Fruit fly (Drosophila melanogaster) whole organism, embryonic: Measurements from ENCODE around the gene raw.

Source experiments
- CG10462 ChIP-seq: fragments of 200-800 bp; sonication (Bioruptor generic); optimal IDR thresholded peaks from 2 replicates; lab custom pipeline; 2016; ENCODE audit warnings: missing biosample characterization, missing genetic modification characterization
- CG10654 ChIP-seq: fragments of 200-800 bp; sonication (Bioruptor generic); optimal IDR thresholded peaks from 2 replicates; lab custom pipeline; 2016; ENCODE audit warnings: missing biosample characterization, missing genetic modification characterization
- CG11456 ChIP-seq: fragments of 200-800 bp; sonication (Bioruptor generic); IDR thresholded peaks from 3 replicates; pipeline ENCODE4 v1.3.6; 2022; ENCODE audit warnings: missing biosample characterization, missing genetic modification characterization
- CG11504 ChIP-seq: fragments of 200-800 bp; sonication (Bioruptor generic); optimal IDR thresholded peaks from 3 replicates; lab custom pipeline; 2019; ENCODE audit warnings: missing biosample characterization, mild to moderate bottlenecking, missing genetic modification characterization, moderate library complexity
- CG12104 ChIP-seq: fragments of 200-800 bp; sonication (Bioruptor generic); optimal IDR thresholded peaks from 3 replicates; lab custom pipeline; 2016; ENCODE audit warnings: missing biosample characterization, missing genetic modification characterization
- CG1233 ChIP-seq: fragments of 200-800 bp; sonication (Bioruptor generic); optimal IDR thresholded peaks from 4 replicates; lab custom pipeline; 2018; ENCODE audit warnings: missing biosample characterization, mild to moderate bottlenecking, missing genetic modification characterization
- CG14014 ChIP-seq: fragments of 200-800 bp; sonication (Bioruptor generic); IDR thresholded peaks from 2 replicates; pipeline ENCODE4 v1.3.6; 2022; ENCODE audit warnings: missing biosample characterization, missing genetic modification characterization
- CG1529 ChIP-seq: fragments of 200-800 bp; sonication (Bioruptor generic); optimal IDR thresholded peaks from 3 replicates; lab custom pipeline; 2018; ENCODE audit warnings: missing biosample characterization, missing genetic modification characterization
- CG17385 ChIP-seq: fragments of 200-800 bp; sonication (Bioruptor generic); optimal IDR thresholded peaks from 3 replicates; lab custom pipeline; 2018; ENCODE audit warnings: missing biosample characterization, mild to moderate bottlenecking, missing genetic modification characterization
- CG17568 ChIP-seq: fragments of 200-800 bp; sonication (Bioruptor generic); optimal IDR thresholded peaks from 2 replicates; lab custom pipeline; 2018; ENCODE audit warnings: missing biosample characterization, mild to moderate bottlenecking, missing genetic modification characterization, moderate library complexity
- CG18011 ChIP-seq: fragments of 200-800 bp; sonication (Bioruptor generic); optimal IDR thresholded peaks from 2 replicates; lab custom pipeline; 2017; ENCODE audit warnings: missing biosample characterization, missing genetic modification characterization, mild to moderate bottlenecking, moderate library complexity, missing genotype
- CG18599 ChIP-seq: fragments of 200-800 bp; sonication (Bioruptor generic); optimal IDR thresholded peaks from 3 replicates; lab custom pipeline; 2017; ENCODE audit warnings: missing biosample characterization, missing genetic modification characterization, mild to moderate bottlenecking, moderate library complexity, missing genetic modification reagents
- CG2199 ChIP-seq: fragments of 200-800 bp; sonication (Bioruptor generic); IDR thresholded peaks from 3 replicates; pipeline ENCODE4 v1.3.6; 2022; ENCODE audit warnings: missing biosample characterization, missing genetic modification characterization
- CG42726 ChIP-seq: fragments of 200-800 bp; sonication (Bioruptor generic); IDR thresholded peaks from 2 replicates; pipeline ENCODE4 v1.3.6; 2022; ENCODE audit warnings: missing biosample characterization, missing genetic modification characterization; ENCODE audit not compliant: partially characterized antibody
- CG4404 ChIP-seq: fragments of 200-800 bp; sonication (Bioruptor generic); IDR thresholded peaks from 2 replicates; pipeline ENCODE4 v1.3.6; 2022; ENCODE audit warnings: missing biosample characterization, missing genetic modification characterization
- CG4854 ChIP-seq: fragments of 200-800 bp; sonication (Bioruptor generic); optimal IDR thresholded peaks from 2 replicates; lab custom pipeline; 2016; ENCODE audit warnings: missing biosample characterization, missing genetic modification characterization, inconsistent platforms
- CG6683 ChIP-seq: fragments of 200-800 bp; sonication (Bioruptor generic); optimal IDR thresholded peaks from 2 replicates; lab custom pipeline; 2017; ENCODE audit warnings: missing biosample characterization, mild to moderate bottlenecking, missing genetic modification characterization, missing genetic modification reagents
- CG8290 ChIP-seq, 3 experiments: fragments of 200-800 bp; sonication (Bioruptor generic); optimal IDR thresholded peaks; 2 replicates each; lab custom pipeline; 2016 to 2019; ENCODE audit warnings: missing biosample characterization in 3 of 3, missing genetic modification characterization in 3 of 3, mild to moderate bottlenecking in 2 of 3, moderate library complexity in 1 of 3
- CG9437 ChIP-seq: fragments of 200-800 bp; sonication (Bioruptor generic); optimal IDR thresholded peaks from 2 replicates; lab custom pipeline; 2018; ENCODE audit warnings: missing biosample characterization, mild to moderate bottlenecking, missing genetic modification characterization
- Camta ChIP-seq: fragments of 200-800 bp; sonication (Bioruptor generic); optimal IDR thresholded peaks from 2 replicates; lab custom pipeline; 2016; ENCODE audit warnings: missing biosample characterization, missing genetic modification characterization
- CkIIα-i1 ChIP-seq: fragments of 200-800 bp; sonication (Bioruptor generic); IDR thresholded peaks from 2 replicates; pipeline ENCODE4 v1.3.6; 2022; ENCODE audit warnings: missing biosample characterization, missing genetic modification characterization
- Dad ChIP-seq: fragments of 200-800 bp; sonication (Bioruptor generic); optimal IDR thresholded peaks from 3 replicates; lab custom pipeline; 2016; ENCODE audit warnings: missing biosample characterization, missing genetic modification characterization
- Dbx ChIP-seq: fragments of 200-800 bp; sonication (Bioruptor generic); IDR thresholded peaks from 3 replicates; pipeline ENCODE4 v1.3.6; 2022; ENCODE audit warnings: missing biosample characterization, missing genetic modification characterization
- Dfd ChIP-seq, 2 experiments: fragments of >200 bp; optimal IDR thresholded peaks; 2 replicates each; lab custom pipeline; 2017; ENCODE audit warnings: missing biosample characterization in 2 of 2, missing genetic modification characterization in 2 of 2
- Gsc ChIP-seq: fragments of 200-800 bp; sonication (Bioruptor generic); IDR thresholded peaks from 2 replicates; pipeline ENCODE4 v1.3.6; 2022; ENCODE audit warnings: missing biosample characterization, missing genetic modification characterization
- Gug ChIP-seq: fragments of 200-800 bp; sonication (Bioruptor generic); IDR thresholded peaks from 4 replicates; pipeline ENCODE4 v1.3.6; 2022; ENCODE audit warnings: missing biosample characterization, missing genetic modification characterization
- HLH3B ChIP-seq: fragments of 200-800 bp; sonication (Bioruptor generic); IDR thresholded peaks from 2 replicates; pipeline ENCODE4 v1.3.6; 2022; ENCODE audit warnings: missing biosample characterization, missing genetic modification characterization
- Nf-YC ChIP-seq: fragments of 200-800 bp; optimal IDR thresholded peaks from 3 replicates; lab custom pipeline; 2019; ENCODE audit warnings: missing biosample characterization, mild to moderate bottlenecking, missing genetic modification characterization, moderate library complexity
- Sry-β ChIP-seq: fragments of 200-800 bp; sonication (Bioruptor generic); optimal IDR thresholded peaks from 2 replicates; lab custom pipeline; 2018; ENCODE audit warnings: missing biosample characterization, mild to moderate bottlenecking, missing genetic modification characterization, moderate library complexity
- Vsx1 ChIP-seq: fragments of 200-800 bp; sonication (Bioruptor generic); optimal IDR thresholded peaks from 2 replicates; lab custom pipeline; 2017; ENCODE audit warnings: missing biosample characterization, mild to moderate bottlenecking, missing genetic modification characterization, missing genetic modification reagents
- ab ChIP-seq: fragments of 200-800 bp; sonication (Bioruptor generic); optimal IDR thresholded peaks from 2 replicates; lab custom pipeline; 2016; ENCODE audit warnings: missing biosample characterization, missing genetic modification characterization
- abd-A ChIP-seq: fragments of 200-800 bp; sonication (Bioruptor generic); optimal IDR thresholded peaks from 3 replicates; lab custom pipeline; 2019; ENCODE audit warnings: missing biosample characterization, mild to moderate bottlenecking, missing genetic modification characterization, moderate library complexity
- br ChIP-seq: fragments of >200 bp; optimal IDR thresholded peaks from 2 replicates; lab custom pipeline; 2017
- caup ChIP-seq: fragments of 200-800 bp; sonication (Bioruptor generic); optimal IDR thresholded peaks from 3 replicates; lab custom pipeline; 2017; ENCODE audit warnings: missing biosample characterization, mild to moderate bottlenecking, missing genetic modification characterization, moderate library complexity; ENCODE audit not compliant: severe bottlenecking
- chinmo ChIP-seq: fragments of 200-800 bp; sonication (Bioruptor generic); IDR thresholded peaks from 4 replicates; pipeline ENCODE4 v1.3.6; 2022; ENCODE audit warnings: missing biosample characterization, missing genetic modification characterization; ENCODE audit not compliant: partially characterized antibody
- dmrt99B ChIP-seq: fragments of 200-800 bp; sonication (Bioruptor generic); optimal IDR thresholded peaks from 2 replicates; lab custom pipeline; 2018; ENCODE audit warnings: missing biosample characterization, mild to moderate bottlenecking, missing genetic modification characterization, moderate library complexity
- fd102C ChIP-seq: fragments of 200-800 bp; sonication (Bioruptor generic); optimal IDR thresholded peaks from 2 replicates; lab custom pipeline; 2018; ENCODE audit warnings: missing biosample characterization, mild to moderate bottlenecking, missing genetic modification characterization, moderate library complexity
- fd3F ChIP-seq: fragments of 200-800 bp; sonication (Bioruptor generic); optimal IDR thresholded peaks from 2 replicates; lab custom pipeline; 2018; ENCODE audit warnings: missing biosample characterization, mild to moderate bottlenecking, missing genetic modification characterization, moderate library complexity
- gro ChIP-seq: fragments of 200-800 bp; sonication (Bioruptor generic); optimal IDR thresholded peaks from 2 replicates; lab custom pipeline; 2016; ENCODE audit warnings: missing biosample characterization, missing genetic modification characterization
- gsb ChIP-seq: fragments of 200-800 bp; sonication (Bioruptor generic); IDR thresholded peaks from 2 replicates; pipeline ENCODE4 v1.3.6; 2022; ENCODE audit warnings: missing biosample characterization, missing genetic modification characterization
- lmd ChIP-seq: fragments of 200-800 bp; sonication (Bioruptor generic); IDR thresholded peaks from 2 replicates; pipeline ENCODE4 v1.3.6; 2022; ENCODE audit warnings: missing biosample characterization, missing genetic modification characterization
- nerfin-2 ChIP-seq: fragments of 200-800 bp; sonication (Bioruptor generic); IDR thresholded peaks from 2 replicates; pipeline ENCODE4 v1.3.6; 2022; ENCODE audit warnings: missing biosample characterization, missing genetic modification characterization; ENCODE audit not compliant: partially characterized antibody
- row ChIP-seq: fragments of 200-800 bp; sonication (Bioruptor generic); IDR thresholded peaks from 3 replicates; pipeline ENCODE4 v1.3.6; 2022; ENCODE audit warnings: missing biosample characterization, missing genetic modification characterization
- shn ChIP-seq: fragments of 200-800 bp; sonication (Bioruptor generic); optimal IDR thresholded peaks from 3 replicates; lab custom pipeline; 2016; ENCODE audit warnings: missing biosample characterization, missing genetic modification characterization
- sug ChIP-seq: fragments of 200-800 bp; optimal IDR thresholded peaks from 2 replicates; lab custom pipeline; 2019; ENCODE audit warnings: missing biosample characterization, mild to moderate bottlenecking, missing genetic modification characterization, moderate library complexity
- tap ChIP-seq: fragments of 200-800 bp; optimal IDR thresholded peaks from 3 replicates; lab custom pipeline; 2019; ENCODE audit warnings: missing biosample characterization, mild to moderate bottlenecking, missing genetic modification characterization, moderate library complexity
- tll ChIP-seq, 2 experiments: fragments of 200-800 bp in 1 of 2; fragments of >200 bp in 1 of 2; sonication (Bioruptor generic) in 1 of 2; optimal IDR thresholded peaks; 2 replicates each; lab custom pipeline; 2017 to 2019; ENCODE audit warnings: missing biosample characterization in 2 of 2, missing genetic modification characterization in 2 of 2, mild to moderate bottlenecking in 1 of 2, moderate library complexity in 1 of 2
- unpg ChIP-seq: fragments of 200-800 bp; sonication (Bioruptor generic); optimal IDR thresholded peaks from 3 replicates; lab custom pipeline; 2018; ENCODE audit warnings: missing biosample characterization, mild to moderate bottlenecking, missing genetic modification characterization, moderate library complexity
- vvl ChIP-seq: fragments of 200-800 bp; sonication (Bioruptor generic); IDR thresholded peaks from 2 replicates; pipeline ENCODE4 v1.3.6; 2022; ENCODE audit warnings: missing biosample characterization, missing genetic modification characterization

raw gene

DNA sequence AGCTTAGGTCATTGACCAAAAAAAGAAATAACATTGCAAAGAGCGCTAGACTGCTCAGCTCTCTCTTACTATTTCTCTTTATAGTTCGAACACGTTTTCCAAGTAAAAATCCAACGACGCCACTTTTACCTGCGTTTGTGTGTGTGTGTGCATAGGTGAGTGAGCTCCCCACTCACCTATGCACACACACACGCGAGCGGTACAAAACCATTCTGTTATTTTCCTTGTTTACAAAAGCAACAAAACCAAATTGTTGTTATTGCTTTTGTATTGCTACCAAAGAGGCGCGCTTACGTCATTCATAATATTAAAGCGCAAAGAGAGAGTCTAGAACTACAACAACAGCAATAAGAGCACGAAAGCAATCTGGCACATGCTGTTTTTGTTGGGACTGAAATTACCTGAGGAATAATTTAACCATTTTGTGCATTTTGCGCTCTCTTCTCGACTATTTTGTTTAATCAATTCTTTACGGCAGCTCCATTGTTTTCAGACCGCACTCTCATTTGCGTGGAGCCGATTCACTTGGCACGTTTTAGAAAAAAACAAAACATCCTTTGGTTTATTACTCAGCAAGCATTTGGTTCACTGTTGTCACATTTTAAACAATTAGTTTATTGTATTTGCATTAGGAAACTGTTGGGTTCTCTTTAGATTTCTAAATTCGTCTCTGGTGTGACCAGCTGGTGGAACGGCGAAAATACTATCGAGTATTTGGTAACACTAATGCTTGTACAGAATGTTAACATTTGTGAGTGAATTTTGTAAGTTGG is at the start of gene raw:
Gene raw, minus strand, starts transcription at position 677 of the 773 bp plus-strand sequence.
- TF ChIP-seq CG17385 = peak; percentile 52
- TF ChIP-seq CG42726 (GFP tag; lab: Robert Waterston, UW) = no peak
- no peak for TF ChIP-seq CG12104 (GFP tag; lab: Kevin White, UChicago)
- peak; percentile 29; the same call in 1 of the 3 replicates for TF ChIP-seq Dbx
- TF ChIP-seq Dfd (GFP tag; optimal IDR thresholded peaks at IDR 0.05; lab: Kevin White, UChicago) = no peak
- no peak for TF ChIP-seq Gsc (GFP tag; lab: Robert Waterston, UW)
- TF ChIP-seq HLH3B = no peak
- TF ChIP-seq CG18599 (GFP tag; lab: Kevin White, UChicago) = no peak
- TF ChIP-seq CG10654 (GFP tag; lab: Kevin White, UChicago) = no peak
- TF ChIP-seq CG2199 (GFP tag; lab: Robert Waterston, UW) = 0 out of 3 replicates have a peak, but pooled peaks have one; percentile 3
- TF ChIP-seq CG8290 (GFP tag; optimal IDR thresholded peaks at IDR 0.05; lab: Kevin White, UChicago) = no peak
- TF ChIP-seq CG8290 (tag; optimal IDR thresholded peaks at IDR 0.05; lab: Kevin White, UChicago) = peak in 1 of 2 experiments; percentile 24
- TF ChIP-seq tll (GFP tag; optimal IDR thresholded peaks at IDR 0.05; lab: Kevin White, UChicago) = no peak
- TF ChIP-seq Camta (GFP tag; lab: Kevin White, UChicago) = no peak
- peak; percentile 17 for TF ChIP-seq gro (GFP tag; lab: Kevin White, UChicago)
- TF ChIP-seq CG1529 (GFP tag; lab: Kevin White, UChicago) = no peak
- TF ChIP-seq CG4404 (GFP tag; lab: Robert Waterston, UW) = no peak
- no peak for TF ChIP-seq Dad (GFP tag; lab: Kevin White, UChicago)
- no peak for TF ChIP-seq CG14014 (GFP tag; lab: Robert Waterston, UW)
- no peak for TF ChIP-seq CG6683
- no peak for TF ChIP-seq CG18011
- TF ChIP-seq CG11504 (tag; lab: Kevin White, UChicago) = no peak
- no peak for TF ChIP-seq fd3F
- no peak for TF ChIP-seq unpg
- TF ChIP-seq vvl (GFP tag; lab: Robert Waterston, UW) = peak; percentile 16; the same call in 1 of the 2 replicates
- TF ChIP-seq abd-A (tag; lab: Kevin White, UChicago) = peak; percentile 86
- no peak for TF ChIP-seq CkIIα-i1 (GFP tag; lab: Robert Waterston, UW)
- peak; percentile 96 for TF ChIP-seq chinmo
- TF ChIP-seq row (GFP tag; lab: Robert Waterston, UW) = no peak; the same call in 2 of the 3 replicates
- TF ChIP-seq CG9437 (GFP tag; lab: Kevin White, UChicago) = peak; percentile 19
- no peak for TF ChIP-seq fd102C (GFP tag; lab: Kevin White, UChicago)
- TF ChIP-seq nerfin-2 (GFP tag; lab: Robert Waterston, UW) = no peak
- TF ChIP-seq sug (tag; lab: Kevin White, UChicago) = peak; percentile 53
- no peak for TF ChIP-seq CG11456
- no peak for TF ChIP-seq Gug (GFP tag; lab: Robert Waterston, UW)
- peak; percentile 51 for TF ChIP-seq CG17568
- TF ChIP-seq CG1233 = peak; percentile 21
- no peak for TF ChIP-seq gsb
- TF ChIP-seq shn = no peak
- no peak for TF ChIP-seq lmd (GFP tag; lab: Robert Waterston, UW)
- peak; percentile 4 for TF ChIP-seq Nf-YC (tag; lab: Kevin White, UChicago)
- no peak for TF ChIP-seq ab
- TF ChIP-seq dmrt99B = no peak
- peak; percentile 37 for TF ChIP-seq caup
- TF ChIP-seq CG4854 (GFP tag; lab: Kevin White, UChicago) = peak; percentile 4
- TF ChIP-seq br (lab: Kevin White, UChicago) = no peak
- peak; percentile 48 for TF ChIP-seq Vsx1
- no peak for TF ChIP-seq tap (tag; lab: Kevin White, UChicago)
- no peak for TF ChIP-seq CG10462 (GFP tag; lab: Kevin White, UChicago)
- no peak for TF ChIP-seq Sry-β (GFP tag; lab: Kevin White, UChicago)
